Fruit fly (Drosophila melanogaster): ENCODE results near the gene csw.
A peak's percentile ranks its signal among the peaks of the same experiment; 100 is the strongest.

Gene csw

DNA sequence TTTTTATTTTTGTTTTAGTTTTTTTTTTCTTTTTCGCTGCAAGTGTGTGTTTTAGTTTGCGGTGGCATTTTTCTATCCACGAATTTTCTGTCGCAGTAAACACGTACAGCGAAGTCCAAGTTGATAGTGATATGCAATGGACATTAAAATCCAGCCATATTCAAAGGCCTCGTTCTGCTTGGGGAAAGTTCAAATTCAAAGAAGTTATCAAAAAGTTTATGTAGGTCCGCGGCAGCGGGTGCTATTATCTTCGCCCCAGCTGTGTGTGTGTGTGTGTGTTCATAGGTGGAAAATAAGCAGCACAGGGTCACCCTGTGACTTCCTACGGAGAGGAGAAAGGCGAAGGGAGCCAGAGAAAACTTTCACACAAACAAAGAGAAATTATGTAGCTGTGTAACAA, 6.5 kb upstream of the csw start (continued):
- TF ChIP-seq Spps (tag; optimal IDR thresholded peaks at IDR 0.05) = no peak
- TF ChIP-seq maf-S (GFP tag; optimal IDR thresholded peaks at IDR 0.05) = no peak
- no peak for TF ChIP-seq yki (optimal IDR thresholded peaks at IDR 0.05)
- peak; percentile 27 for TF ChIP-seq CG10462 (GFP tag; optimal IDR thresholded peaks at IDR 0.05)
- TF ChIP-seq CG4730 (GFP tag; IDR thresholded peaks at IDR 0.05) = no peak
- peak; percentile 27; the same call in 1 of the 2 replicates for TF ChIP-seq CG9932 (GFP tag; IDR thresholded peaks at IDR 0.05)
- no peak for TF ChIP-seq bigmax (GFP tag; optimal IDR thresholded peaks at IDR 0.05)
- peak; percentile 52 for TF ChIP-seq dm (GFP tag; optimal IDR thresholded peaks at IDR 0.05)
- peak; percentile 60 for TF ChIP-seq Xbp1 (GFP tag; optimal IDR thresholded peaks at IDR 0.05)
- peak; percentile 65 for TF ChIP-seq CG4707 (GFP tag; optimal IDR thresholded peaks at IDR 0.05)
- TF ChIP-seq CG1024 (GFP tag; IDR thresholded peaks at IDR 0.05) = peak; percentile 45; the same call in 1 of the 2 replicates
- TF ChIP-seq CG13123 (GFP tag; optimal IDR thresholded peaks at IDR 0.05) = no peak
- TF ChIP-seq CG12104 (GFP tag; optimal IDR thresholded peaks at IDR 0.05) = no peak
- peak; percentile 48 for TF ChIP-seq lilli (GFP tag; optimal IDR thresholded peaks at IDR 0.05)
- TF ChIP-seq Rx (GFP tag; IDR thresholded peaks at IDR 0.05) = peak; percentile 58
- TF ChIP-seq CG34224 (GFP tag; IDR thresholded peaks at IDR 0.05; ENCODE audit: partially characterized antibody) = no peak
- TF ChIP-seq CG9817 (tag; optimal IDR thresholded peaks at IDR 0.05) = peak; percentile 35
- TF ChIP-seq CG4360 (GFP tag; IDR thresholded peaks at IDR 0.05) = 0 out of 2 replicates have a peak, but pooled peaks have one; percentile 33
- TF ChIP-seq Aef1 (GFP tag; IDR thresholded peaks at IDR 0.05) = 0 out of 3 replicates have a peak, but pooled peaks have one; percentile 14
- peak; percentile 73 for TF ChIP-seq Gug (GFP tag; IDR thresholded peaks at IDR 0.05)
- no peak for TF ChIP-seq gcm2 (GFP tag; optimal IDR thresholded peaks at IDR 0.05)
- TF ChIP-seq ATbp (GFP tag; optimal IDR thresholded peaks at IDR 0.05) = peak; percentile 81
- TF ChIP-seq tio (GFP tag; optimal IDR thresholded peaks at IDR 0.05) = no peak
- TF ChIP-seq CG12769 (tag; optimal IDR thresholded peaks at IDR 0.05) = peak; percentile 67
- TF ChIP-seq D (optimal IDR thresholded peaks at IDR 0.05) = no peak
- TF ChIP-seq D (GFP tag; optimal IDR thresholded peaks at IDR 0.05) = peak; percentile 44
- no peak for TF ChIP-seq zen (tag; optimal IDR thresholded peaks at IDR 0.05)
- peak; percentile 66 for TF ChIP-seq jing (GFP tag; optimal IDR thresholded peaks at IDR 0.05)
- TF ChIP-seq unpg (GFP tag; optimal IDR thresholded peaks at IDR 0.05) = peak; percentile 60
- 0 out of 3 replicates have a peak, but pooled peaks have one; percentile 24 for TF ChIP-seq CG6175 (GFP tag; IDR thresholded peaks at IDR 0.05)
- peak; percentile 53; the same call in 1 of the 2 replicates for TF ChIP-seq CG32767 (GFP tag; IDR thresholded peaks at IDR 0.05)
- TF ChIP-seq ems (GFP tag; optimal IDR thresholded peaks at IDR 0.05) = peak; percentile 25
- TF ChIP-seq klu (GFP tag; IDR thresholded peaks at IDR 0.05) = 0 out of 2 replicates have a peak, but pooled peaks have one; percentile 39
- TF ChIP-seq grn (GFP tag; optimal IDR thresholded peaks at IDR 0.05) = no peak
- TF ChIP-seq oc (tag; optimal IDR thresholded peaks at IDR 0.05) = peak; percentile 70
- TF ChIP-seq pfk (GFP tag; optimal IDR thresholded peaks at IDR 0.05) = no peak
- TF ChIP-seq zf30C (GFP tag; optimal IDR thresholded peaks at IDR 0.05) = no peak
- peak; percentile 54 for TF ChIP-seq org-1 (GFP tag; optimal IDR thresholded peaks at IDR 0.05)
- peak; percentile 47; the same call in 1 of the 2 replicates for TF ChIP-seq sob (GFP tag; IDR thresholded peaks at IDR 0.05)
- TF ChIP-seq CG11398 (GFP tag; optimal IDR thresholded peaks at IDR 0.05) = peak; percentile 56
- no peak for TF ChIP-seq CG10147 (GFP tag; optimal IDR thresholded peaks at IDR 0.05)
- TF ChIP-seq Dip2 (GFP tag; IDR thresholded peaks at IDR 0.05) = no peak
- no peak for TF ChIP-seq jigr1 (GFP tag; IDR thresholded peaks at IDR 0.05)
- TF ChIP-seq inv (GFP tag; IDR thresholded peaks at IDR 0.05; ENCODE audit: partially characterized antibody) = no peak
- no peak for TF ChIP-seq fru (optimal IDR thresholded peaks at IDR 0.05)
- no peak for TF ChIP-seq tna (GFP tag; IDR thresholded peaks at IDR 0.05; ENCODE audit: partially characterized antibody)
- TF ChIP-seq slbo (GFP tag; IDR thresholded peaks at IDR 0.05) = peak; percentile 76
- TF ChIP-seq Oaz (GFP tag; IDR thresholded peaks at IDR 0.05) = peak; percentile 42; the same call in 1 of the 2 replicates
- TF ChIP-seq sqz (GFP tag; optimal IDR thresholded peaks at IDR 0.05) = no peak
- TF ChIP-seq CG2116 (GFP tag; optimal IDR thresholded peaks at IDR 0.05) = no peak
- TF ChIP-seq CG10209 (GFP tag; optimal IDR thresholded peaks at IDR 0.05) = peak; percentile 40
- peak; percentile 32; the same call in 1 of the 3 replicates for TF ChIP-seq croc (GFP tag; conservative IDR thresholded peaks at IDR 0.05)

Data from whole organism, embryonic.